Fruit fly (Drosophila melanogaster) whole organism, embryonic: Measurements from ENCODE around the gene trr.

Experiments used
- Blimp-1 ChIP-seq: fragments of 200-800 bp; sonication (Bioruptor generic); optimal IDR thresholded peaks from 3 replicates; lab custom pipeline; 2018; ENCODE audit warnings: missing biosample characterization, missing genetic modification characterization, mild to moderate bottlenecking, moderate library complexity, missing genetic modification reagents
- CG10366 ChIP-seq: fragments of 200-800 bp; sonication (Bioruptor generic); IDR thresholded peaks from 2 replicates; pipeline ENCODE4 v1.3.6; 2022; ENCODE audit warnings: missing biosample characterization, missing genetic modification characterization
- CG12744 ChIP-seq: fragments of 200-800 bp; sonication (Bioruptor generic); optimal IDR thresholded peaks from 2 replicates; lab custom pipeline; 2016; ENCODE audit warnings: missing biosample characterization, missing genetic modification characterization
- CG13287 ChIP-seq: fragments of 200-800 bp; sonication (Bioruptor generic); IDR thresholded peaks from 2 replicates; pipeline ENCODE4 v1.3.6; 2022; ENCODE audit warnings: missing biosample characterization, missing genetic modification characterization; ENCODE audit not compliant: partially characterized antibody
- CG14050 ChIP-seq: fragments of 200-800 bp; sonication (Bioruptor generic); IDR thresholded peaks from 3 replicates; pipeline ENCODE4 v1.3.6; 2022; ENCODE audit warnings: missing biosample characterization, missing genetic modification characterization
- CG15479 ChIP-seq: fragments of 200-800 bp; sonication (Bioruptor generic); optimal IDR thresholded peaks from 3 replicates; lab custom pipeline; 2019; ENCODE audit warnings: missing biosample characterization, mild to moderate bottlenecking, missing genetic modification characterization, moderate library complexity
- CG17829 ChIP-seq: fragments of 200-800 bp; optimal IDR thresholded peaks from 2 replicates; lab custom pipeline; 2019; ENCODE audit warnings: missing biosample characterization, mild to moderate bottlenecking, missing genetic modification characterization, moderate library complexity
- CG17912 ChIP-seq: fragments of 200-800 bp; sonication (Bioruptor generic); optimal IDR thresholded peaks from 2 replicates; lab custom pipeline; 2018; ENCODE audit warnings: missing biosample characterization, mild to moderate bottlenecking, missing genetic modification characterization
- CG18262 ChIP-seq: fragments of 200-800 bp; optimal IDR thresholded peaks from 3 replicates; lab custom pipeline; 2019; ENCODE audit warnings: missing biosample characterization, mild to moderate bottlenecking, missing genetic modification characterization, moderate library complexity
- CG1832 ChIP-seq: fragments of 200-800 bp; sonication (Bioruptor generic); optimal IDR thresholded peaks from 2 replicates; lab custom pipeline; 2017; ENCODE audit warnings: missing biosample characterization, mild to moderate bottlenecking, missing genetic modification characterization, inconsistent platforms
- CG2678 ChIP-seq: fragments of 200-800 bp; sonication (Bioruptor generic); optimal IDR thresholded peaks from 3 replicates; lab custom pipeline; 2019; ENCODE audit warnings: missing biosample characterization, mild to moderate bottlenecking, missing genetic modification characterization, moderate library complexity
- CG31224 ChIP-seq: fragments of 200-800 bp; sonication (Bioruptor generic); IDR thresholded peaks from 2 replicates; pipeline ENCODE4 v1.3.6; 2022; ENCODE audit warnings: missing biosample characterization, missing genetic modification characterization
- CG32772 ChIP-seq: fragments of 200-800 bp; sonication (Bioruptor generic); IDR thresholded peaks from 2 replicates; pipeline ENCODE4 v1.3.6; 2022; ENCODE audit warnings: missing biosample characterization, missing genetic modification characterization
- CG4707 ChIP-seq: fragments of 200-800 bp; sonication (Bioruptor generic); optimal IDR thresholded peaks from 2 replicates; lab custom pipeline; 2018; ENCODE audit warnings: missing biosample characterization, mild to moderate bottlenecking, missing genetic modification characterization, moderate library complexity
- CG4730 ChIP-seq: fragments of 200-800 bp; sonication (Bioruptor generic); IDR thresholded peaks from 2 replicates; pipeline ENCODE4 v1.3.6; 2022; ENCODE audit warnings: missing biosample characterization, missing genetic modification characterization
- CG4854 ChIP-seq: fragments of 200-800 bp; sonication (Bioruptor generic); optimal IDR thresholded peaks from 2 replicates; lab custom pipeline; 2016; ENCODE audit warnings: missing biosample characterization, missing genetic modification characterization, inconsistent platforms
- CG9727 ChIP-seq: fragments of 200-800 bp; sonication (Bioruptor generic); optimal IDR thresholded peaks from 3 replicates; lab custom pipeline; 2017; ENCODE audit warnings: missing biosample characterization, mild to moderate bottlenecking, missing genetic modification characterization
- CG9797 ChIP-seq: fragments of 200-800 bp; sonication (Bioruptor generic); optimal IDR thresholded peaks from 3 replicates; lab custom pipeline; 2018; ENCODE audit warnings: missing biosample characterization, mild to moderate bottlenecking, missing genetic modification characterization
- Dfd ChIP-seq, 2 experiments: fragments of >200 bp; optimal IDR thresholded peaks; 2 replicates each; lab custom pipeline; 2017; ENCODE audit warnings: missing biosample characterization in 2 of 2, missing genetic modification characterization in 2 of 2
- E2f1 ChIP-seq: fragments of 200-800 bp; sonication (Bioruptor generic); IDR thresholded peaks from 2 replicates; pipeline ENCODE4 v1.3.6; 2022; ENCODE audit warnings: missing biosample characterization, missing genetic modification characterization
- E2f2 ChIP-seq: fragments of 200-800 bp; sonication (Bioruptor generic); IDR thresholded peaks from 2 replicates; pipeline ENCODE4 v1.3.6; 2022; ENCODE audit warnings: missing biosample characterization, missing genetic modification characterization
- HLH4C ChIP-seq: fragments of 200-800 bp; sonication (Bioruptor generic); IDR thresholded peaks from 3 replicates; pipeline ENCODE4 v1.3.6; 2022; ENCODE audit warnings: missing biosample characterization, missing genetic modification characterization; ENCODE audit not compliant: partially characterized antibody
- HLHmδ ChIP-seq: fragments of 200-800 bp; sonication (Bioruptor generic); optimal IDR thresholded peaks from 2 replicates; lab custom pipeline; 2018; ENCODE audit warnings: missing biosample characterization, mild to moderate bottlenecking, missing genetic modification characterization, moderate library complexity
- HmgD ChIP-seq: fragments of 200-800 bp; sonication (Bioruptor generic); optimal IDR thresholded peaks from 3 replicates; lab custom pipeline; 2016; ENCODE audit warnings: missing biosample characterization, missing genetic modification characterization
- MESR4 ChIP-seq: fragments of 200-800 bp; sonication (Bioruptor generic); optimal IDR thresholded peaks from 2 replicates; lab custom pipeline; 2018; ENCODE audit warnings: missing biosample characterization, mild to moderate bottlenecking, missing genetic modification characterization, moderate library complexity
- Med ChIP-seq: fragments of 200-800 bp; sonication (Bioruptor generic); peaks from one replicate; lab custom pipeline; 2016; ENCODE audit warnings: missing biosample characterization, missing genetic modification characterization, mild to moderate bottlenecking, inconsistent platforms, moderate library complexity
- Mes4 ChIP-seq: fragments of 200-800 bp; sonication (Bioruptor generic); optimal IDR thresholded peaks from 2 replicates; lab custom pipeline; 2016; ENCODE audit warnings: missing biosample characterization, missing genetic modification characterization
- Myb ChIP-seq: fragments of 200-800 bp; sonication (Bioruptor generic); optimal IDR thresholded peaks from 2 replicates; lab custom pipeline; 2016; ENCODE audit warnings: missing biosample characterization, missing genetic modification characterization
- Nf-YA ChIP-seq: fragments of 200-800 bp; sonication (Bioruptor generic); IDR thresholded peaks from 2 replicates; pipeline ENCODE4 v1.3.6; 2022; ENCODE audit warnings: missing biosample characterization, missing genetic modification characterization
- NfI ChIP-seq: fragments of 200-800 bp; sonication (Bioruptor generic); optimal IDR thresholded peaks from 3 replicates; lab custom pipeline; 2018; ENCODE audit warnings: missing biosample characterization, mild to moderate bottlenecking, missing genetic modification characterization, moderate library complexity
- Oaz ChIP-seq: fragments of 200-800 bp; sonication (Bioruptor generic); IDR thresholded peaks from 2 replicates; pipeline ENCODE4 v1.3.6; 2022; ENCODE audit warnings: missing biosample characterization, missing genetic modification characterization
- Scr ChIP-seq: fragments of 200-800 bp; sonication (Bioruptor generic); IDR thresholded peaks from 2 replicates; pipeline ENCODE4 v1.3.6; 2022; ENCODE audit warnings: missing biosample characterization, missing genetic modification characterization; ENCODE audit not compliant: partially characterized antibody
- Stat92E ChIP-seq, 3 experiments: fragments of >200 bp in 2 of 3; fragments of 200-800 bp in 1 of 3; sonication (Bioruptor generic) in 1 of 3; optimal IDR thresholded peaks; 2 replicates each; lab custom pipeline; 2017 to 2019; ENCODE audit warnings: missing biosample characterization in 3 of 3, missing genetic modification characterization in 3 of 3, mild to moderate bottlenecking in 1 of 3, moderate library complexity in 1 of 3
- TFAM ChIP-seq: fragments of 200-800 bp; sonication (Bioruptor generic); optimal IDR thresholded peaks from 2 replicates; lab custom pipeline; 2017; ENCODE audit warnings: missing biosample characterization, missing genetic modification characterization, inconsistent platforms
- abd-A ChIP-seq: fragments of 200-800 bp; sonication (Bioruptor generic); optimal IDR thresholded peaks from 3 replicates; lab custom pipeline; 2019; ENCODE audit warnings: missing biosample characterization, mild to moderate bottlenecking, missing genetic modification characterization, moderate library complexity
- bcd ChIP-seq: fragments of 200-800 bp; sonication (Bioruptor generic); optimal IDR thresholded peaks from 2 replicates; lab custom pipeline; 2017; ENCODE audit warnings: missing biosample characterization, mild to moderate bottlenecking, missing genetic modification characterization
- chif ChIP-seq, 2 experiments: fragments of 200-800 bp; sonication (Bioruptor generic); optimal IDR thresholded peaks; 3 replicates each; lab custom pipeline; 2016; ENCODE audit warnings: missing biosample characterization in 2 of 2, missing genetic modification characterization in 2 of 2
- da ChIP-seq: fragments of 200-800 bp; sonication (Bioruptor generic); optimal IDR thresholded peaks from 2 replicates; lab custom pipeline; 2016; ENCODE audit warnings: missing biosample characterization, missing genetic modification characterization
- dimm ChIP-seq: fragments of 200-800 bp; sonication (Bioruptor generic); IDR thresholded peaks from 2 replicates; pipeline ENCODE4 v1.3.6; 2022; ENCODE audit warnings: missing biosample characterization, missing genetic modification characterization
- dmrt99B ChIP-seq: fragments of 200-800 bp; sonication (Bioruptor generic); optimal IDR thresholded peaks from 2 replicates; lab custom pipeline; 2018; ENCODE audit warnings: missing biosample characterization, mild to moderate bottlenecking, missing genetic modification characterization, moderate library complexity
- hbn ChIP-seq: fragments of 200-800 bp; sonication (Bioruptor generic); IDR thresholded peaks from 2 replicates; pipeline ENCODE4 v1.3.6; 2022; ENCODE audit warnings: missing biosample characterization, missing genetic modification characterization; ENCODE audit not compliant: partially characterized antibody
- lilli ChIP-seq: fragments of 200-800 bp; sonication (Bioruptor generic); optimal IDR thresholded peaks from 3 replicates; lab custom pipeline; 2016; ENCODE audit warnings: missing biosample characterization, missing genetic modification characterization
- nom ChIP-seq: fragments of 200-800 bp; sonication (Bioruptor generic); optimal IDR thresholded peaks from 2 replicates; lab custom pipeline; 2017; ENCODE audit warnings: missing biosample characterization, missing genetic modification characterization, mild to moderate bottlenecking, moderate library complexity, missing genetic modification reagents
- pfk ChIP-seq: fragments of 200-800 bp; sonication (Bioruptor generic); optimal IDR thresholded peaks from 2 replicates; lab custom pipeline; 2018; ENCODE audit warnings: missing biosample characterization, mild to moderate bottlenecking, missing genetic modification characterization, moderate library complexity
- pum ChIP-seq: fragments of 200-800 bp; sonication (Bioruptor generic); optimal IDR thresholded peaks from 2 replicates; lab custom pipeline; 2016; ENCODE audit warnings: missing biosample characterization, missing genetic modification characterization
- sqz ChIP-seq: fragments of 200-800 bp; sonication (Bioruptor generic); optimal IDR thresholded peaks from 3 replicates; lab custom pipeline; 2018; ENCODE audit warnings: missing biosample characterization, mild to moderate bottlenecking, missing genetic modification characterization
- stwl ChIP-seq: fragments of 200-800 bp; sonication (Bioruptor generic); optimal IDR thresholded peaks from 3 replicates; lab custom pipeline; 2018; ENCODE audit warnings: missing biosample characterization, mild to moderate bottlenecking, missing genetic modification characterization, moderate library complexity
- tna ChIP-seq: fragments of 200-800 bp; sonication (Bioruptor generic); IDR thresholded peaks from 2 replicates; pipeline ENCODE4 v1.3.6; 2022; ENCODE audit warnings: missing biosample characterization, missing genetic modification characterization; ENCODE audit not compliant: partially characterized antibody
- yki ChIP-seq: fragments of >200 bp; optimal IDR thresholded peaks from 3 replicates; lab custom pipeline; 2018

trr gene

dm6 chrX:1899445-1900085 lies 9.8 kb upstream of the trr start (continued):
- peak; percentile 10 for TF ChIP-seq stwl (tag; lab: Kevin White, UChicago)
- no peak for TF ChIP-seq yki (lab: Kevin White, UChicago)
- peak; percentile 43 for TF ChIP-seq abd-A (tag; lab: Kevin White, UChicago)
- no peak for TF ChIP-seq tna (GFP tag; lab: Robert Waterston, UW)
- TF ChIP-seq CG4730 (GFP tag; lab: Robert Waterston, UW), result no peak
- TF ChIP-seq CG1832, result peak; percentile 30
- TF ChIP-seq Mes4, result no peak
- TF ChIP-seq sqz (GFP tag; lab: Kevin White, UChicago), result no peak
- TF ChIP-seq pfk (GFP tag; lab: Kevin White, UChicago), result no peak
- peak; percentile 43 for TF ChIP-seq nom (GFP tag; lab: Kevin White, UChicago)
- 0 out of 2 replicates have a peak, but pooled peaks have one; percentile 21 for TF ChIP-seq Scr (GFP tag; lab: Robert Waterston, UW)
- TF ChIP-seq HLHmδ (GFP tag; lab: Kevin White, UChicago), result peak; percentile 36
- TF ChIP-seq HmgD (GFP tag; lab: Kevin White, UChicago), result peak; percentile 1
- peak; percentile 37 for TF ChIP-seq CG17829
- peak; percentile 82 for TF ChIP-seq MESR4 (GFP tag; lab: Kevin White, UChicago)
- TF ChIP-seq dmrt99B (tag; lab: Kevin White, UChicago), result no peak
- TF ChIP-seq dimm (GFP tag; lab: Robert Waterston, UW), result no peak

DNA sequence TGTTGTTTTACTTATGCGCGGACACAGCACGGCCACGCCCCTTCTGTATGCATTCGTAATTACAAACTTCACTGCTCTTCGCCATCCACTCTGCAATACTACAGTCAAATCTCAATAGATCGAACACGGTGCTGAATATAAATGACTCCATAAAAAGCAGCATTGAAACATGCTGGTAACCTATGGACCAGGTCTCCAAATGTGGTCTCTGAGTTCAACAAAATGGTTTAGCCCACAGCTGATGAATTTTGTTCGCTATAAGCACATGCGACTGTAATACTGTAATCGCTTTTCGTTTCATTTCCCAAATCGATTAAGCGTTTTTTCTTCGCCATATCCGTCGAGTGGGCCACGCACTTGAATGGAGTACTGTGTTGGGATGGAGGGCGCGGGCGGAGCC lies 7.6 kb upstream of the trr start:
- TF ChIP-seq CG2678 (tag; lab: Kevin White, UChicago) (no peak), bcd (GFP tag; lab: Kevin White, UChicago) (no peak), lilli (GFP tag; lab: Kevin White, UChicago) (peak; percentile 8), CG32772 (GFP tag; lab: Robert Waterston, UW) (no peak), CG13287 (GFP tag; lab: Robert Waterston, UW) (no peak), TFAM (GFP tag; lab: Kevin White, UChicago) (no peak), CG14050 (GFP tag; lab: Robert Waterston, UW) (no peak), pum (no peak), hbn (GFP tag; lab: Robert Waterston, UW) (no peak), CG31224 (no peak), CG4707 (no peak), Myb (no peak), CG18262 (tag; lab: Kevin White, UChicago) (no peak), CG9797 (no peak), CG15479 (GFP tag; lab: Kevin White, UChicago) (no peak), CG9727 (GFP tag; lab: Kevin White, UChicago) (no peak), CG17912 (GFP tag; lab: Kevin White, UChicago) (no peak), Stat92E (GFP tag; optimal IDR thresholded peaks at IDR 0.05; lab: Kevin White, UChicago) (no peak), Blimp-1 (GFP tag; lab: Kevin White, UChicago) (no peak), Med (GFP tag; lab: Kevin White, UChicago) (peak; percentile 40), chif (GFP tag; optimal IDR thresholded peaks at IDR 0.05; lab: Kevin White, UChicago) (no peak), CG10366 (GFP tag; lab: Robert Waterston, UW) (peak; percentile 20; the same call in 1 of the 2 replicates), Oaz (no peak), CG12744 (GFP tag; lab: Kevin White, UChicago) (no peak), Dfd (GFP tag; optimal IDR thresholded peaks at IDR 0.05; lab: Kevin White, UChicago) (no peak), NfI (GFP tag; lab: Kevin White, UChicago) (no peak), MESR4 (GFP tag; lab: Kevin White, UChicago) (no peak), da (GFP tag; lab: Kevin White, UChicago) (no peak), HLH4C (no peak), Nf-YA (GFP tag; lab: Robert Waterston, UW) (no peak), CG4854 (GFP tag; lab: Kevin White, UChicago) (no peak), E2f2 (no peak), E2f1 (no peak), nom (GFP tag; lab: Kevin White, UChicago) (no peak)
